Worm (Caenorhabditis elegans) whole organism, L2 larva: ENCODE measurements around the gene K06B4.4.

ENCODE experiments used
- ama-1 ChIP-seq: fragments of 150-350 bp; optimal IDR thresholded peaks from 2 replicates; lab custom pipeline; 2018; ENCODE audit warnings: inconsistent platforms
- blmp-1 ChIP-seq: sonication (generic microtip); optimal IDR thresholded peaks from 2 replicates; lab custom pipeline; 2017; ENCODE audit warnings: missing genetic modification characterization, mild to moderate bottlenecking, missing compliant biosample characterization, antibody characterized with exemption, moderate library complexity; ENCODE audit not compliant: insufficient read depth
- lsy-2 ChIP-seq, 2 experiments: fragments of 150-350 bp in 1 of 2; sonication (generic microtip) in 1 of 2; optimal IDR thresholded peaks; 2 replicates each; lab custom pipeline; 2014 to 2017; ENCODE audit warnings: missing biosample characterization in 2 of 2, missing genetic modification characterization in 2 of 2
- nhr-23 ChIP-seq: fragments of 150-350 bp; optimal IDR thresholded peaks from 2 replicates; lab custom pipeline; 2014; ENCODE audit warnings: missing biosample characterization, missing genetic modification reagents, missing genetic modification characterization
- ztf-4 ChIP-seq: fragments of 150-350 bp; optimal IDR thresholded peaks from 2 replicates; lab custom pipeline; 2014; ENCODE audit warnings: missing biosample characterization, missing genetic modification characterization

DNA sequence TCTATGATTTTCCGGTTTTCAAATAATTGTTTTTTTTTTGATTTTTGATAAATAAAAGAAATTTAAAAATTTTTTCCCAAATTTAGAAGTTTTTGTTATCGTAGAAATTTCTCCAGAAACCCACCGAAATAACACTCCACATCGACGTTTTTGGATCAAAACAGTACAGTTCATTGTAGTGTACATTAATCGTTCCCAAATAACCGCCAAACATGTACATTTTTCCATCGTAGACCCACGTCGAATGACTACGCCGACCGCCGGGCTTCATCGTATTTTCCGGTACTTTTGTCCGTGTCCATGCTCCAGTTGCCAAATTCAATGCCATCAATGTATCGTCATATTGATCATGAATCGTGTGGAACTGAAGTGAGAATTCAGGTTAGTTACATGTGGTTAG lies 14.8 kb upstream of the K06B4.4 start, which contains the start of gene F53E4.2:
- TF ChIP-seq blmp-1 (tag; lab: Kevin White, UChicago) (no peak), ztf-4 (tag; lab: Kevin White, UChicago) (no peak), lsy-2 (tag; optimal IDR thresholded peaks at IDR 0.05; lab: Kevin White, UChicago) (no peak), ama-1 (lab: Kevin White, UChicago) (no peak), nhr-23 (tag; lab: Kevin White, UChicago) (no peak)
